Worm (Caenorhabditis elegans): ENCODE data around the gene odr-3.
"Not testable (repeated sequence)": the region's sequence is repeated elsewhere in the genome, so short reads cannot be mapped to it uniquely, and the experiment has no call there.

- not testable (repeated sequence) for TF ChIP-seq unc-130 (GFP tag; optimal IDR thresholded peaks at IDR 0.05); lin-13 (GFP tag; optimal IDR thresholded peaks at IDR 0.05); unc-39 (tag; optimal IDR thresholded peaks at IDR 0.05); ama-1 (optimal IDR thresholded peaks at IDR 0.05); skn-1 (tag; optimal IDR thresholded peaks at IDR 0.05); jun-1 (tag; optimal IDR thresholded peaks at IDR 0.05)
Observed at ce11 chrV:13198449-13199067, 50.8 kb downstream of the odr-3 start.
